Fruit fly (Drosophila melanogaster) whole organism, embryonic: ENCODE measurements around the gene Pex7.
A peak's percentile ranks its signal among the peaks of the same experiment; 100 is the strongest.

ENCODE experiments used
- Antp ChIP-seq: fragments of 200-800 bp; sonication (Bioruptor generic); optimal IDR thresholded peaks from 3 replicates; lab custom pipeline; 2016; ENCODE audit warnings: missing biosample characterization, missing genetic modification characterization
- C15 ChIP-seq: fragments of 200-800 bp; sonication (Bioruptor generic); IDR thresholded peaks from 3 replicates; pipeline ENCODE4 v1.3.6; 2022; ENCODE audit warnings: missing biosample characterization, missing genetic modification characterization
- CG10321 ChIP-seq: fragments of 200-800 bp; sonication (Bioruptor generic); IDR thresholded peaks from 2 replicates; pipeline ENCODE4 v1.3.6; 2022; ENCODE audit warnings: missing biosample characterization, missing genetic modification characterization
- CG10431 ChIP-seq: fragments of 200-800 bp; sonication (Bioruptor generic); optimal IDR thresholded peaks from 3 replicates; lab custom pipeline; 2018; ENCODE audit warnings: missing biosample characterization, mild to moderate bottlenecking, missing genetic modification characterization
- CG11247 ChIP-seq: fragments of 200-800 bp; sonication (Bioruptor generic); IDR thresholded peaks from 2 replicates; pipeline ENCODE4 v1.3.6; 2022; ENCODE audit warnings: missing biosample characterization, missing genetic modification characterization
- CG11504 ChIP-seq: fragments of 200-800 bp; sonication (Bioruptor generic); optimal IDR thresholded peaks from 3 replicates; lab custom pipeline; 2019; ENCODE audit warnings: missing biosample characterization, mild to moderate bottlenecking, missing genetic modification characterization, moderate library complexity
- CG12104 ChIP-seq: fragments of 200-800 bp; sonication (Bioruptor generic); optimal IDR thresholded peaks from 3 replicates; lab custom pipeline; 2016; ENCODE audit warnings: missing biosample characterization, missing genetic modification characterization
- CG1233 ChIP-seq: fragments of 200-800 bp; sonication (Bioruptor generic); optimal IDR thresholded peaks from 4 replicates; lab custom pipeline; 2018; ENCODE audit warnings: missing biosample characterization, mild to moderate bottlenecking, missing genetic modification characterization
- CG13123 ChIP-seq: fragments of 200-800 bp; sonication (Bioruptor generic); optimal IDR thresholded peaks from 2 replicates; lab custom pipeline; 2016; ENCODE audit warnings: missing biosample characterization, missing genetic modification characterization
- CG13894 ChIP-seq: fragments of 200-800 bp; sonication (Bioruptor generic); optimal IDR thresholded peaks from 3 replicates; lab custom pipeline; 2018; ENCODE audit warnings: missing biosample characterization, mild to moderate bottlenecking, missing genetic modification characterization, moderate library complexity
- CG14667 ChIP-seq: fragments of 200-800 bp; sonication (Bioruptor generic); IDR thresholded peaks from 2 replicates; pipeline ENCODE4 v1.3.6; 2022; ENCODE audit warnings: missing biosample characterization, missing genetic modification characterization
- CG17612 ChIP-seq: fragments of 200-800 bp; sonication (Bioruptor generic); IDR thresholded peaks from 2 replicates; pipeline ENCODE4 v1.3.6; 2022; ENCODE audit warnings: missing biosample characterization, missing genetic modification characterization
- CG17829 ChIP-seq: fragments of 200-800 bp; optimal IDR thresholded peaks from 2 replicates; lab custom pipeline; 2019; ENCODE audit warnings: missing biosample characterization, mild to moderate bottlenecking, missing genetic modification characterization, moderate library complexity
- CG1792 ChIP-seq: fragments of 200-800 bp; sonication (Bioruptor generic); optimal IDR thresholded peaks from 2 replicates; lab custom pipeline; 2016; ENCODE audit warnings: missing biosample characterization, missing genetic modification characterization
- CG18011 ChIP-seq: fragments of 200-800 bp; sonication (Bioruptor generic); optimal IDR thresholded peaks from 2 replicates; lab custom pipeline; 2017; ENCODE audit warnings: missing biosample characterization, missing genetic modification characterization, mild to moderate bottlenecking, moderate library complexity, missing genotype
- CG31441 ChIP-seq: fragments of 200-800 bp; sonication (Bioruptor generic); IDR thresholded peaks from 2 replicates; pipeline ENCODE4 v1.3.6; 2022; ENCODE audit warnings: missing biosample characterization, missing genetic modification characterization
- CG32532 ChIP-seq: fragments of 200-800 bp; sonication (Bioruptor generic); IDR thresholded peaks from 2 replicates; pipeline ENCODE4 v1.3.6; 2022; ENCODE audit warnings: missing biosample characterization, missing genetic modification characterization
- CG4707 ChIP-seq: fragments of 200-800 bp; sonication (Bioruptor generic); optimal IDR thresholded peaks from 2 replicates; lab custom pipeline; 2018; ENCODE audit warnings: missing biosample characterization, mild to moderate bottlenecking, missing genetic modification characterization, moderate library complexity
- CG4854 ChIP-seq: fragments of 200-800 bp; sonication (Bioruptor generic); optimal IDR thresholded peaks from 2 replicates; lab custom pipeline; 2016; ENCODE audit warnings: missing biosample characterization, missing genetic modification characterization, inconsistent platforms
- CG5245 ChIP-seq: fragments of 200-800 bp; sonication (Bioruptor generic); optimal IDR thresholded peaks from 3 replicates; lab custom pipeline; 2016; ENCODE audit warnings: missing biosample characterization, missing genetic modification characterization
- CG7963 ChIP-seq: fragments of 200-800 bp; sonication (Bioruptor generic); IDR thresholded peaks from 3 replicates; pipeline ENCODE4 v1.3.6; 2022; ENCODE audit warnings: missing biosample characterization, missing genetic modification characterization; ENCODE audit not compliant: partially characterized antibody
- CG7987 ChIP-seq: fragments of 200-800 bp; sonication (Bioruptor generic); optimal IDR thresholded peaks from 2 replicates; lab custom pipeline; 2018; ENCODE audit warnings: missing biosample characterization, mild to moderate bottlenecking, missing genetic modification characterization, moderate library complexity
- CG8089 ChIP-seq: fragments of 200-800 bp; sonication (Bioruptor generic); optimal IDR thresholded peaks from 3 replicates; lab custom pipeline; 2016; ENCODE audit warnings: missing biosample characterization, missing genetic modification characterization
- CG9437 ChIP-seq: fragments of 200-800 bp; sonication (Bioruptor generic); optimal IDR thresholded peaks from 2 replicates; lab custom pipeline; 2018; ENCODE audit warnings: missing biosample characterization, mild to moderate bottlenecking, missing genetic modification characterization
- D ChIP-seq, 2 experiments: fragments of 200-800 bp in 1 of 2; fragments of >200 bp in 1 of 2; sonication (Bioruptor generic) in 1 of 2; optimal IDR thresholded peaks; 2 replicates in 1 of 2; 3 replicates in 1 of 2; lab custom pipeline; 2017; ENCODE audit warnings: mild to moderate bottlenecking in 1 of 2, missing biosample characterization in 1 of 2, missing genetic modification characterization in 1 of 2, missing genetic modification reagents in 1 of 2
- Dek ChIP-seq: fragments of 200-800 bp; sonication (Bioruptor generic); optimal IDR thresholded peaks from 3 replicates; lab custom pipeline; 2019; ENCODE audit warnings: missing biosample characterization, mild to moderate bottlenecking, missing genetic modification characterization, moderate library complexity
- Hr39 ChIP-seq: fragments of >200 bp; optimal IDR thresholded peaks from 2 replicates; lab custom pipeline; 2017
- Nf-YB ChIP-seq: fragments of 200-800 bp; sonication (Bioruptor generic); optimal IDR thresholded peaks from 3 replicates; lab custom pipeline; 2019; ENCODE audit warnings: missing biosample characterization, mild to moderate bottlenecking, missing genetic modification characterization, moderate library complexity
- Poxn ChIP-seq: fragments of 200-800 bp; sonication (Bioruptor generic); IDR thresholded peaks from 2 replicates; pipeline ENCODE4 v1.3.6; 2022; ENCODE audit warnings: missing biosample characterization, missing genetic modification characterization
- ab ChIP-seq: fragments of 200-800 bp; sonication (Bioruptor generic); optimal IDR thresholded peaks from 2 replicates; lab custom pipeline; 2016; ENCODE audit warnings: missing biosample characterization, missing genetic modification characterization
- bowl ChIP-seq: fragments of 200-800 bp; sonication (Bioruptor generic); IDR thresholded peaks from 2 replicates; pipeline ENCODE4 v1.3.6; 2022; ENCODE audit warnings: missing biosample characterization, missing genetic modification characterization
- crol ChIP-seq: fragments of 200-800 bp; sonication (Bioruptor generic); IDR thresholded peaks from 2 replicates; pipeline ENCODE4 v1.3.6; 2022; ENCODE audit warnings: missing biosample characterization, missing genetic modification characterization
- danr ChIP-seq: fragments of 200-800 bp; sonication (Bioruptor generic); IDR thresholded peaks from 2 replicates; pipeline ENCODE4 v1.3.6; 2022; ENCODE audit warnings: missing biosample characterization, missing genetic modification characterization
- exex ChIP-seq: fragments of 200-800 bp; sonication (Bioruptor generic); optimal IDR thresholded peaks from 4 replicates; lab custom pipeline; 2018; ENCODE audit warnings: missing biosample characterization, mild to moderate bottlenecking, missing genetic modification characterization, moderate library complexity
- eyg ChIP-seq: fragments of 200-800 bp; sonication (Bioruptor generic); optimal IDR thresholded peaks from 3 replicates; lab custom pipeline; 2016; ENCODE audit warnings: missing biosample characterization, missing genetic modification characterization
- gce ChIP-seq: fragments of 200-800 bp; sonication (Bioruptor generic); IDR thresholded peaks from 3 replicates; pipeline ENCODE4 v1.3.6; 2022; ENCODE audit warnings: missing biosample characterization, missing genetic modification characterization
- hth ChIP-seq: fragments of >200 bp; optimal IDR thresholded peaks from 2 replicates; lab custom pipeline; 2017; ENCODE audit warnings: inconsistent platforms
- kni ChIP-seq: fragments of 200-800 bp; sonication (Bioruptor generic); optimal IDR thresholded peaks from 3 replicates; lab custom pipeline; 2017; ENCODE audit warnings: mild to moderate bottlenecking, missing biosample characterization, missing genetic modification reagents, missing genetic modification characterization
- nau ChIP-seq: fragments of 200-800 bp; sonication (Bioruptor generic); optimal IDR thresholded peaks from 3 replicates; lab custom pipeline; 2017; ENCODE audit warnings: missing biosample characterization, mild to moderate bottlenecking, missing genetic modification characterization, missing genetic modification reagents
- oc ChIP-seq: fragments of 200-800 bp; sonication (Bioruptor generic); optimal IDR thresholded peaks from 2 replicates; lab custom pipeline; 2018; ENCODE audit warnings: missing biosample characterization, mild to moderate bottlenecking, missing genetic modification characterization, moderate library complexity
- prd ChIP-seq, 3 experiments: fragments of >200 bp in 2 of 3; fragments of 200-800 bp in 1 of 3; sonication (Bioruptor generic) in 1 of 3; optimal IDR thresholded peaks in 2 of 3; IDR thresholded peaks in 1 of 3; 2 replicates in 2 of 3; 3 replicates in 1 of 3; pipeline versions ENCODE4 v1.3.6 to Lab custom; 2017 to 2022; ENCODE audit warnings: missing biosample characterization in 1 of 3, missing genetic modification characterization in 1 of 3
- schlank ChIP-seq: fragments of 200-800 bp; sonication (Bioruptor generic); optimal IDR thresholded peaks from 2 replicates; lab custom pipeline; 2018; ENCODE audit warnings: missing biosample characterization, mild to moderate bottlenecking, missing genetic modification characterization
- sd ChIP-seq: fragments of 200-800 bp; sonication (Bioruptor generic); optimal IDR thresholded peaks from 3 replicates; lab custom pipeline; 2018; ENCODE audit warnings: missing biosample characterization, mild to moderate bottlenecking, missing genetic modification characterization, moderate library complexity
- sim ChIP-seq: fragments of 200-800 bp; sonication (Bioruptor generic); IDR thresholded peaks from 2 replicates; pipeline ENCODE4 v1.3.6; 2022; ENCODE audit warnings: missing biosample characterization, missing genetic modification characterization
- sisA ChIP-seq: fragments of 200-800 bp; sonication (Bioruptor generic); IDR thresholded peaks from 2 replicates; pipeline ENCODE4 v1.3.6; 2022; ENCODE audit warnings: missing biosample characterization, missing genetic modification characterization
- sug ChIP-seq: fragments of 200-800 bp; optimal IDR thresholded peaks from 2 replicates; lab custom pipeline; 2019; ENCODE audit warnings: missing biosample characterization, mild to moderate bottlenecking, missing genetic modification characterization, moderate library complexity
- tgo ChIP-seq: fragments of 200-800 bp; sonication (Bioruptor generic); IDR thresholded peaks from 3 replicates; pipeline ENCODE4 v1.3.6; 2022; ENCODE audit warnings: missing biosample characterization, missing genetic modification characterization
- unc-4 ChIP-seq: fragments of 200-800 bp; sonication (Bioruptor generic); IDR thresholded peaks from 2 replicates; pipeline ENCODE4 v1.3.6; 2022; ENCODE audit warnings: missing biosample characterization, missing genetic modification characterization; ENCODE audit not compliant: partially characterized antibody
- wdn ChIP-seq: fragments of 200-800 bp; sonication (Bioruptor generic); IDR thresholded peaks from 2 replicates; pipeline ENCODE4 v1.3.6; 2022; ENCODE audit warnings: missing biosample characterization, missing genetic modification characterization
- yki ChIP-seq: fragments of >200 bp; optimal IDR thresholded peaks from 3 replicates; lab custom pipeline; 2018

Pex7 gene

dm6 chr3L:8667809-8668593 lies 21.1 kb downstream of the Pex7 start (continued):
- TF ChIP-seq sisA (GFP tag; lab: Robert Waterston, UW) (no peak), CG12104 (GFP tag; lab: Kevin White, UChicago) (no peak), C15 (no peak), bowl (GFP tag; lab: Robert Waterston, UW) (no peak), gce (no peak), Nf-YB (GFP tag; lab: Kevin White, UChicago) (no peak), CG11504 (tag; lab: Kevin White, UChicago) (peak; percentile 66), kni (GFP tag; lab: Kevin White, UChicago) (no peak), danr (no peak), CG7987 (GFP tag; lab: Kevin White, UChicago) (no peak), tgo (GFP tag; lab: Robert Waterston, UW) (peak; percentile 48; the same call in 2 of the 3 replicates), Dek (tag; lab: Kevin White, UChicago) (no peak), CG9437 (GFP tag; lab: Kevin White, UChicago) (no peak), CG17829 (tag; lab: Kevin White, UChicago) (peak; percentile 71), CG13123 (GFP tag; lab: Kevin White, UChicago) (no peak), CG4707 (GFP tag; lab: Kevin White, UChicago) (no peak), sd (tag; lab: Kevin White, UChicago) (no peak), CG7963 (no peak), exex (tag; lab: Kevin White, UChicago) (no peak), Hr39 (lab: Kevin White, UChicago) (no peak), Poxn (no peak), schlank (no peak), nau (GFP tag; lab: Kevin White, UChicago) (no peak), CG10431 (no peak), wdn (no peak), CG32532 (GFP tag; lab: Robert Waterston, UW) (no peak), sug (no peak), CG4854 (GFP tag; lab: Kevin White, UChicago) (no peak), CG11247 (GFP tag; lab: Robert Waterston, UW) (no peak), hth (lab: Kevin White, UChicago) (no peak), CG8089 (GFP tag; lab: Kevin White, UChicago) (no peak), sim (GFP tag; lab: Robert Waterston, UW) (no peak), yki (lab: Kevin White, UChicago) (no peak), ab (GFP tag; lab: Kevin White, UChicago) (no peak), CG14667 (GFP tag; lab: Robert Waterston, UW) (no peak), Antp (GFP tag; lab: Kevin White, UChicago) (no peak), CG13894 (no peak), oc (peak; percentile 22), CG10321 (no peak), CG5245 (GFP tag; lab: Kevin White, UChicago) (no peak), CG17612 (no peak), unc-4 (GFP tag; lab: Robert Waterston, UW) (no peak), D (optimal IDR thresholded peaks at IDR 0.05; lab: Kevin White, UChicago) (no peak), D (GFP tag; optimal IDR thresholded peaks at IDR 0.05; lab: Kevin White, UChicago) (peak; percentile 37), CG1792 (GFP tag; lab: Kevin White, UChicago) (no peak), CG18011 (GFP tag; lab: Kevin White, UChicago) (no peak), prd (optimal IDR thresholded peaks at IDR 0.05; lab: Kevin White, UChicago) (no peak), prd (GFP tag; IDR thresholded peaks at IDR 0.05; lab: Robert Waterston, UW) (peak; percentile 11; the same call in 1 of the 3 replicates), CG31441 (GFP tag; lab: Robert Waterston, UW) (peak; percentile 78), CG1233 (GFP tag; lab: Kevin White, UChicago) (no peak), eyg (no peak), crol (peak; percentile 60)
